Fruit fly (Drosophila melanogaster) whole organism, embryonic: ENCODE measurements around the gene CG14277.

ENCODE experiments used
- Adf1 ChIP-seq: fragments of 200-800 bp; sonication (Bioruptor generic); IDR thresholded peaks from 2 replicates; pipeline ENCODE4 v1.3.6; 2022; ENCODE audit warnings: missing biosample characterization, missing genetic modification characterization
- CG10267 ChIP-seq: fragments of 200-800 bp; sonication (Bioruptor generic); optimal IDR thresholded peaks from 2 replicates; lab custom pipeline; 2018; ENCODE audit warnings: missing biosample characterization, mild to moderate bottlenecking, missing genetic modification characterization, moderate library complexity
- CG10959 ChIP-seq: fragments of 200-800 bp; sonication (Bioruptor generic); IDR thresholded peaks from 2 replicates; pipeline ENCODE4 v1.3.6; 2022; ENCODE audit warnings: missing biosample characterization, missing genetic modification characterization
- CG12942 ChIP-seq: fragments of 200-800 bp; sonication (Bioruptor generic); optimal IDR thresholded peaks from 3 replicates; lab custom pipeline; 2016; ENCODE audit warnings: missing biosample characterization, missing genetic modification characterization
- CG14441 ChIP-seq: fragments of 200-800 bp; sonication (Bioruptor generic); IDR thresholded peaks from 2 replicates; pipeline ENCODE4 v1.3.6; 2022; ENCODE audit warnings: missing biosample characterization, missing genetic modification characterization
- CG15601 ChIP-seq: fragments of 200-800 bp; sonication (Bioruptor generic); optimal IDR thresholded peaks from 3 replicates; lab custom pipeline; 2019; ENCODE audit warnings: missing biosample characterization, mild to moderate bottlenecking, missing genetic modification characterization, moderate library complexity
- CG17912 ChIP-seq: fragments of 200-800 bp; sonication (Bioruptor generic); optimal IDR thresholded peaks from 2 replicates; lab custom pipeline; 2018; ENCODE audit warnings: missing biosample characterization, mild to moderate bottlenecking, missing genetic modification characterization
- CG2889 ChIP-seq: fragments of 200-800 bp; sonication (Bioruptor generic); IDR thresholded peaks from 3 replicates; pipeline ENCODE4 v1.3.6; 2022; ENCODE audit warnings: missing biosample characterization, missing genetic modification characterization
- CG32532 ChIP-seq: fragments of 200-800 bp; sonication (Bioruptor generic); IDR thresholded peaks from 2 replicates; pipeline ENCODE4 v1.3.6; 2022; ENCODE audit warnings: missing biosample characterization, missing genetic modification characterization
- CG33213 ChIP-seq: fragments of 200-800 bp; sonication (Bioruptor generic); optimal IDR thresholded peaks from 3 replicates; lab custom pipeline; 2016; ENCODE audit warnings: missing biosample characterization, missing genetic modification characterization
- CG34224 ChIP-seq: fragments of 200-800 bp; sonication (Bioruptor generic); IDR thresholded peaks from 3 replicates; pipeline ENCODE4 v1.3.6; 2022; ENCODE audit warnings: missing biosample characterization, missing genetic modification characterization; ENCODE audit not compliant: partially characterized antibody
- CG34422 ChIP-seq: fragments of 200-800 bp; sonication (Bioruptor generic); IDR thresholded peaks from 3 replicates; pipeline ENCODE4 v1.3.6; 2022; ENCODE audit warnings: missing biosample characterization, missing genetic modification characterization
- CG3995 ChIP-seq: fragments of 200-800 bp; sonication (Bioruptor generic); optimal IDR thresholded peaks from 3 replicates; lab custom pipeline; 2016; ENCODE audit warnings: missing biosample characterization, missing genetic modification characterization
- CG8478 ChIP-seq: fragments of >200 bp; optimal IDR thresholded peaks from 2 replicates; lab custom pipeline; 2018
- CG8924 ChIP-seq: fragments of 200-800 bp; optimal IDR thresholded peaks from 3 replicates; lab custom pipeline; 2019; ENCODE audit warnings: missing biosample characterization, mild to moderate bottlenecking, missing genetic modification characterization, moderate library complexity
- CG9215 ChIP-seq: fragments of 200-800 bp; sonication (Bioruptor generic); IDR thresholded peaks from 2 replicates; pipeline ENCODE4 v1.3.6; 2022; ENCODE audit warnings: missing biosample characterization, missing genetic modification characterization
- CG9437 ChIP-seq: fragments of 200-800 bp; sonication (Bioruptor generic); optimal IDR thresholded peaks from 2 replicates; lab custom pipeline; 2018; ENCODE audit warnings: missing biosample characterization, mild to moderate bottlenecking, missing genetic modification characterization
- CTCF ChIP-seq: fragments of 200-800 bp; sonication (Bioruptor generic); optimal IDR thresholded peaks from 2 replicates; lab custom pipeline; 2017; ENCODE audit warnings: missing biosample characterization, mild to moderate bottlenecking, missing genetic modification characterization, moderate library complexity
- D ChIP-seq, 2 experiments: fragments of 200-800 bp in 1 of 2; fragments of >200 bp in 1 of 2; sonication (Bioruptor generic) in 1 of 2; optimal IDR thresholded peaks; 2 replicates in 1 of 2; 3 replicates in 1 of 2; lab custom pipeline; 2017; ENCODE audit warnings: mild to moderate bottlenecking in 1 of 2, missing biosample characterization in 1 of 2, missing genetic modification characterization in 1 of 2, missing genetic modification reagents in 1 of 2
- Dp ChIP-seq: fragments of 200-800 bp; sonication (Bioruptor generic); optimal IDR thresholded peaks from 2 replicates; lab custom pipeline; 2018; ENCODE audit warnings: missing biosample characterization, mild to moderate bottlenecking, missing genetic modification characterization, moderate library complexity
- HLH4C ChIP-seq: fragments of 200-800 bp; sonication (Bioruptor generic); IDR thresholded peaks from 3 replicates; pipeline ENCODE4 v1.3.6; 2022; ENCODE audit warnings: missing biosample characterization, missing genetic modification characterization; ENCODE audit not compliant: partially characterized antibody
- Hmr ChIP-seq: fragments of 200-800 bp; sonication (Bioruptor generic); optimal IDR thresholded peaks from 3 replicates; lab custom pipeline; 2017; ENCODE audit warnings: mild to moderate bottlenecking, missing biosample characterization, missing genetic modification reagents, missing genetic modification characterization
- MBD-R2 ChIP-seq: fragments of 200-800 bp; sonication (Bioruptor generic); IDR thresholded peaks from 2 replicates; pipeline ENCODE4 v1.3.6; 2022; ENCODE audit warnings: missing biosample characterization, missing genetic modification characterization
- MTF-1 ChIP-seq: fragments of 200-800 bp; sonication (Bioruptor generic); optimal IDR thresholded peaks from 2 replicates; lab custom pipeline; 2018; ENCODE audit warnings: missing biosample characterization, mild to moderate bottlenecking, missing genetic modification characterization, borderline replicate concordance
- Mad ChIP-seq: fragments of 200-800 bp; sonication (Bioruptor generic); optimal IDR thresholded peaks from 2 replicates; lab custom pipeline; 2016; ENCODE audit warnings: missing biosample characterization, missing genetic modification characterization
- Max ChIP-seq: fragments of 200-800 bp; sonication (Bioruptor generic); optimal IDR thresholded peaks from 2 replicates; lab custom pipeline; 2016; ENCODE audit warnings: missing biosample characterization, mild to moderate bottlenecking, missing genetic modification characterization
- Myb ChIP-seq: fragments of 200-800 bp; sonication (Bioruptor generic); optimal IDR thresholded peaks from 2 replicates; lab custom pipeline; 2016; ENCODE audit warnings: missing biosample characterization, missing genetic modification characterization
- Opbp ChIP-seq: fragments of 200-800 bp; sonication (Bioruptor generic); IDR thresholded peaks from 3 replicates; pipeline ENCODE4 v1.3.6; 2022; ENCODE audit warnings: missing biosample characterization, missing genetic modification characterization; ENCODE audit not compliant: partially characterized antibody
- Rfx ChIP-seq: fragments of 200-800 bp; sonication (Bioruptor generic); IDR thresholded peaks from 2 replicates; pipeline ENCODE4 v1.3.6; 2022; ENCODE audit warnings: missing biosample characterization, missing genetic modification characterization
- Xbp1 ChIP-seq: fragments of 200-800 bp; sonication (Bioruptor generic); optimal IDR thresholded peaks from 3 replicates; lab custom pipeline; 2016; ENCODE audit warnings: missing biosample characterization, mild to moderate bottlenecking, missing genetic modification characterization
- ato ChIP-seq: fragments of 200-800 bp; sonication (Bioruptor generic); IDR thresholded peaks from 2 replicates; pipeline ENCODE4 v1.3.6; 2022; ENCODE audit warnings: missing biosample characterization, missing genetic modification characterization; ENCODE audit not compliant: partially characterized antibody
- bbx ChIP-seq: fragments of 200-800 bp; sonication (Bioruptor generic); IDR thresholded peaks from 2 replicates; pipeline ENCODE4 v1.3.6; 2022; ENCODE audit warnings: missing biosample characterization, missing genetic modification characterization; ENCODE audit not compliant: partially characterized antibody
- bcd ChIP-seq: fragments of 200-800 bp; sonication (Bioruptor generic); optimal IDR thresholded peaks from 2 replicates; lab custom pipeline; 2017; ENCODE audit warnings: missing biosample characterization, mild to moderate bottlenecking, missing genetic modification characterization
- ems ChIP-seq: fragments of 200-800 bp; sonication (Bioruptor generic); optimal IDR thresholded peaks from 3 replicates; lab custom pipeline; 2016; ENCODE audit warnings: missing biosample characterization, missing genetic modification characterization
- gfzf ChIP-seq: fragments of 200-800 bp; sonication (Bioruptor generic); optimal IDR thresholded peaks from 2 replicates; lab custom pipeline; 2016; ENCODE audit warnings: missing biosample characterization, mild to moderate bottlenecking, missing genetic modification characterization, moderate library complexity
- grn ChIP-seq: fragments of 200-800 bp; sonication (Bioruptor generic); optimal IDR thresholded peaks from 3 replicates; lab custom pipeline; 2017; ENCODE audit warnings: missing biosample characterization, missing genetic modification characterization
- inv ChIP-seq: fragments of 200-800 bp; sonication (Bioruptor generic); IDR thresholded peaks from 2 replicates; pipeline ENCODE4 v1.3.6; 2022; ENCODE audit warnings: missing biosample characterization, missing genetic modification characterization; ENCODE audit not compliant: partially characterized antibody
- jigr1 ChIP-seq: fragments of 200-800 bp; sonication (Bioruptor generic); IDR thresholded peaks from 3 replicates; pipeline ENCODE4 v1.3.6; 2022; ENCODE audit warnings: missing biosample characterization, missing genetic modification characterization
- lola ChIP-seq, 3 experiments: fragments of >200 bp in 2 of 3; fragments of 200-800 bp in 1 of 3; sonication (Bioruptor generic) in 1 of 3; optimal IDR thresholded peaks; 2 replicates each; lab custom pipeline; 2017 to 2019; ENCODE audit warnings: missing biosample characterization in 3 of 3, missing genetic modification characterization in 3 of 3, mild to moderate bottlenecking in 1 of 3, moderate library complexity in 1 of 3
- nerfin-2 ChIP-seq: fragments of 200-800 bp; sonication (Bioruptor generic); IDR thresholded peaks from 2 replicates; pipeline ENCODE4 v1.3.6; 2022; ENCODE audit warnings: missing biosample characterization, missing genetic modification characterization; ENCODE audit not compliant: partially characterized antibody
- pho ChIP-seq: fragments of 200-800 bp; sonication (Bioruptor generic); optimal IDR thresholded peaks from 2 replicates; lab custom pipeline; 2016; ENCODE audit warnings: missing biosample characterization, missing genetic modification characterization
- row ChIP-seq: fragments of 200-800 bp; sonication (Bioruptor generic); IDR thresholded peaks from 3 replicates; pipeline ENCODE4 v1.3.6; 2022; ENCODE audit warnings: missing biosample characterization, missing genetic modification characterization
- sna ChIP-seq: fragments of 200-800 bp; sonication (Bioruptor generic); IDR thresholded peaks from 2 replicates; pipeline ENCODE4 v1.3.6; 2022; ENCODE audit warnings: missing biosample characterization, missing genetic modification characterization; ENCODE audit not compliant: partially characterized antibody

The CG14277 gene

DNA sequence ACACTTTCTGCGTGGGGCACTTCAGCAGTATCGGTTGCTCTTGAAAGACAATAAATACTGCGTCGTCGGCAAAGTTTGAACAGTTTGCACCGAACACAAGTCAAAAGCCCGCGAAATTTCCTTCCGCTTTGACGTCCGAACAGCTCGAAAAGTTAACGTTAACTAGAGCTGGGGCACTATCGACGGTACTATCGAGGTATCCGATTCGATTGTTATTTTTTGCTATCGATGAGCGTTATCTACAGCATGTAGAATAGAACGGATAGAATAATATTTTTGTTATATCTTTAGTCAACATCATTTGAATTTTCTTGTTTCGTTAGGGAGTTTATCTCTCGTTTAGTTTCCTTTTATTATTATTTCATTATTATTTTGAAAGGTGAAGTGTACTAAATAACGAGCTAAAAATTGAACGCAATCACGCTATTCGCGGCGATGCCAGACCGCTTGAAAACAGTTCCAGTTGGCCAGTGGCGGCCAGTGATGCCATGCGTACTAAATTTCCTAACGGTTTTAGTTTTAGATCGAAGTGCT lies 2.5 kb upstream of the CG14277 start, which contains the start of gene Pvr (continued):
- peak; percentile 35; the same call in 1 of the 3 replicates for TF ChIP-seq row (GFP tag; lab: Robert Waterston, UW)
- TF ChIP-seq lola (GFP tag; optimal IDR thresholded peaks at IDR 0.05; lab: Kevin White, UChicago), result peak in 1 of 3 experiments; percentile 22
- TF ChIP-seq CG33213, result peak; percentile 40
- peak; percentile 93 for TF ChIP-seq CG3995 (GFP tag; lab: Kevin White, UChicago)
- peak; percentile 1 for TF ChIP-seq bcd
- peak; percentile 42 for TF ChIP-seq CG10267 (tag; lab: Kevin White, UChicago)
- TF ChIP-seq Max (GFP tag; lab: Kevin White, UChicago), result peak; percentile 4
- peak; percentile 92 for TF ChIP-seq Opbp
- TF ChIP-seq MBD-R2, result peak; percentile 34; the same call in 1 of the 2 replicates
- TF ChIP-seq CG34422, result peak; percentile 11; the same call in 1 of the 3 replicates
- TF ChIP-seq CG15601 (tag; lab: Kevin White, UChicago), result peak; percentile 80
- peak; percentile 12 for TF ChIP-seq gfzf (GFP tag; lab: Kevin White, UChicago)
- peak; percentile 85 for TF ChIP-seq CG34224 (GFP tag; lab: Robert Waterston, UW)
- TF ChIP-seq HLH4C, result peak; percentile 97
- peak; percentile 94 for TF ChIP-seq inv (GFP tag; lab: Robert Waterston, UW)
- no peak for TF ChIP-seq CG17912 (GFP tag; lab: Kevin White, UChicago)
- no peak for TF ChIP-seq jigr1 (GFP tag; lab: Robert Waterston, UW)
- peak; percentile 89 for TF ChIP-seq nerfin-2 (GFP tag; lab: Robert Waterston, UW)
- no peak for TF ChIP-seq CG2889 (GFP tag; lab: Robert Waterston, UW)
- TF ChIP-seq Dp, result peak; percentile 66
- TF ChIP-seq CG14441 (GFP tag; lab: Robert Waterston, UW), result no peak
- TF ChIP-seq Rfx, result peak; percentile 26; the same call in 1 of the 2 replicates
- TF ChIP-seq CG32532 (GFP tag; lab: Robert Waterston, UW), result peak; percentile 39
- TF ChIP-seq CG8924 (tag; lab: Kevin White, UChicago), result peak; percentile 3
- TF ChIP-seq CG10959 (GFP tag; lab: Robert Waterston, UW), result no peak
- peak; percentile 64 for TF ChIP-seq Hmr (GFP tag; lab: Kevin White, UChicago)
- TF ChIP-seq Xbp1, result peak; percentile 23
- TF ChIP-seq MTF-1, result peak; percentile 28
- peak; percentile 11 for TF ChIP-seq grn (GFP tag; lab: Kevin White, UChicago)
- peak; percentile 32 for TF ChIP-seq ems (GFP tag; lab: Kevin White, UChicago)
- TF ChIP-seq sna, result peak; percentile 96
- TF ChIP-seq bbx (GFP tag; lab: Robert Waterston, UW), result peak; percentile 97
- TF ChIP-seq pho (GFP tag; lab: Kevin White, UChicago), result no peak
- peak; percentile 97 for TF ChIP-seq Myb
- TF ChIP-seq CG8478 (lab: Kevin White, UChicago), result no peak
- peak; percentile 50 for TF ChIP-seq CG9437 (GFP tag; lab: Kevin White, UChicago)
- peak; percentile 91 for TF ChIP-seq ato (GFP tag; lab: Robert Waterston, UW)
- no peak for TF ChIP-seq D (optimal IDR thresholded peaks at IDR 0.05; lab: Kevin White, UChicago)
- no peak for TF ChIP-seq D (GFP tag; optimal IDR thresholded peaks at IDR 0.05; lab: Kevin White, UChicago)
- TF ChIP-seq CTCF (GFP tag; lab: Kevin White, UChicago), result peak; percentile 60
- no peak for TF ChIP-seq CG9215 (GFP tag; lab: Robert Waterston, UW)
- TF ChIP-seq CG12942 (GFP tag; lab: Kevin White, UChicago), result no peak
- TF ChIP-seq Adf1 (GFP tag; lab: Robert Waterston, UW), result peak; percentile 21; the same call in 1 of the 2 replicates
- TF ChIP-seq Mad (GFP tag; lab: Kevin White, UChicago), result peak; percentile 0
- TF ChIP-seq, all 482 proteins: peak for 103
